Worm (Caenorhabditis elegans) whole organism, midembryonic: ENCODE results near the gene sodh-2.

ENCODE experiments used
- T22C8.4 ChIP-seq: fragments of 200-800 bp; sonication (Bioruptor generic); IDR thresholded peaks from 2 replicates; pipeline ENCODE4 v1.3.6; 2022; ENCODE audit warnings: missing genetic modification characterization, missing compliant biosample characterization
- cog-1 ChIP-seq: sonication (generic microtip); optimal IDR thresholded peaks from 2 replicates; lab custom pipeline; 2016; ENCODE audit warnings: missing genetic modification characterization, missing compliant biosample characterization
- flt-1 ChIP-seq: fragments of 200-800 bp; sonication (Bioruptor generic); IDR thresholded peaks from 2 replicates; pipeline ENCODE4 v1.3.6; 2022; ENCODE audit warnings: missing genetic modification characterization, missing compliant biosample characterization
- klf-2 ChIP-seq: fragments of 200-800 bp; sonication (Bioruptor generic); conservative IDR thresholded peaks from 2 replicates; pipeline ENCODE4 v1.3.6; 2022; ENCODE audit warnings: missing genetic modification reagents, missing genetic modification characterization, missing compliant biosample characterization
- med-1 ChIP-seq: sonication (generic microtip); optimal IDR thresholded peaks from 2 replicates; lab custom pipeline; 2017; ENCODE audit warnings: missing genetic modification characterization, mild to moderate bottlenecking, missing compliant biosample characterization, antibody characterized with exemption, missing genetic modification reagents; ENCODE audit not compliant: insufficient read depth
- ref-1 ChIP-seq: fragments of 200-800 bp; sonication (Bioruptor generic); conservative IDR thresholded peaks from 2 replicates; pipeline ENCODE4 v1.3.6; 2022; ENCODE audit warnings: missing genetic modification reagents, missing genetic modification characterization, missing compliant biosample characterization
- tab-1 ChIP-seq: fragments of 200-800 bp; sonication (Bioruptor generic); IDR thresholded peaks from 2 replicates; pipeline ENCODE4 v1.3.6; 2022; ENCODE audit warnings: missing genetic modification characterization, missing compliant biosample characterization
- ztf-23 ChIP-seq: fragments of 200-800 bp; sonication (Bioruptor generic); IDR thresholded peaks from 2 replicates; pipeline ENCODE4 v1.3.6; 2022; ENCODE audit warnings: missing genetic modification reagents, missing genetic modification characterization, missing compliant biosample characterization
- ztf-29 ChIP-seq: fragments of 200-800 bp; sonication (Bioruptor generic); IDR thresholded peaks from 2 replicates; pipeline ENCODE4 v1.3.6; 2022; ENCODE audit warnings: missing genetic modification reagents, missing genetic modification characterization, missing compliant biosample characterization

sodh-2 gene

ce11 chrV:11891143-11891862 lies at the start of gene sodh-2, which contains the start of gene srx-76:
Gene sodh-2, minus strand, starts transcription at chrV:11891243.
Gene srx-76, plus strand, starts transcription at chrV:11891812.
- TF ChIP-seq T22C8.4 (GFP tag; lab: Robert Waterston, UW) (no peak), tab-1 (GFP tag; lab: Robert Waterston, UW) (no peak), med-1 (GFP tag; lab: Kevin White, UChicago) (no peak), ref-1 (no peak), klf-2 (GFP tag; lab: Robert Waterston, UW) (no peak), ztf-29 (GFP tag; lab: Robert Waterston, UW) (no peak), cog-1 (no peak), ztf-23 (no peak)

- TF ChIP-seq flt-1 (GFP tag; lab: Robert Waterston, UW) (no peak), med-1 (GFP tag; lab: Kevin White, UChicago) (no peak), tab-1 (GFP tag; lab: Robert Waterston, UW) (no peak), cog-1 (no peak), ref-1 (no peak), klf-2 (GFP tag; lab: Robert Waterston, UW) (no peak), ztf-23 (no peak), ztf-29 (GFP tag; lab: Robert Waterston, UW) (no peak), T22C8.4 (GFP tag; lab: Robert Waterston, UW) (no peak)
Measured at ce11 chrV:11940329-11940728, 49.3 kb upstream of the sodh-2 start.

- TF ChIP-seq klf-2 (GFP tag; lab: Robert Waterston, UW) = no peak
- TF ChIP-seq tab-1 (GFP tag; lab: Robert Waterston, UW) = no peak
- no peak for TF ChIP-seq ref-1
- TF ChIP-seq ztf-29 (GFP tag; lab: Robert Waterston, UW) = no peak
- TF ChIP-seq cog-1 = no peak
- no peak for TF ChIP-seq flt-1 (GFP tag; lab: Robert Waterston, UW)
- TF ChIP-seq med-1 (GFP tag; lab: Kevin White, UChicago) = no peak
- TF ChIP-seq T22C8.4 (GFP tag; lab: Robert Waterston, UW) = no peak
- no peak for TF ChIP-seq ztf-23
Measured at ce11 chrV:11937710-11938109, 46.7 kb upstream of the sodh-2 start, which contains the start of gene gpla-1. Gene gpla-1, minus strand, starts transcription at chrV:11937810.

ce11 chrV:11934848-11935247 lies 43.8 kb upstream of the sodh-2 start, which contains the start of gene F58H1.8:
Gene F58H1.8, plus strand, starts transcription at chrV:11935148.
- TF ChIP-seq cog-1 (no peak), T22C8.4 (GFP tag; lab: Robert Waterston, UW) (no peak), klf-2 (GFP tag; lab: Robert Waterston, UW) (no peak), ref-1 (no peak), flt-1 (GFP tag; lab: Robert Waterston, UW) (no peak), med-1 (GFP tag; lab: Kevin White, UChicago) (no peak), tab-1 (GFP tag; lab: Robert Waterston, UW) (no peak), ztf-23 (no peak), ztf-29 (GFP tag; lab: Robert Waterston, UW) (no peak)

ce11 chrV:11933196-11934028 lies 42.4 kb upstream of the sodh-2 start, which contains the start of the genes aman-2 and F58H1.3:
Gene aman-2, minus strand, starts transcription at chrV:11933246.
Gene F58H1.3, plus strand, starts transcription at chrV:11933978.
- TF ChIP-seq cog-1 (peak; percentile 81), tab-1 (GFP tag; lab: Robert Waterston, UW) (no peak), ztf-23 (peak; percentile 78), flt-1 (GFP tag; lab: Robert Waterston, UW) (no peak)

- no peak for TF ChIP-seq flt-1 (GFP tag; lab: Robert Waterston, UW)
- no peak for TF ChIP-seq tab-1 (GFP tag; lab: Robert Waterston, UW)
- no peak for TF ChIP-seq klf-2 (GFP tag; lab: Robert Waterston, UW)
- no peak for TF ChIP-seq ztf-23
- TF ChIP-seq ref-1 = no peak
- TF ChIP-seq ztf-29 (GFP tag; lab: Robert Waterston, UW) = no peak
- TF ChIP-seq T22C8.4 (GFP tag; lab: Robert Waterston, UW) = no peak
Measured at ce11 chrV:11929046-11929590, 38.1 kb upstream of the sodh-2 start, which contains the start of gene F58H1.2. Gene F58H1.2, plus strand, starts transcription at chrV:11929096.

ce11 chrV:11927346-11927745 lies 36.3 kb upstream of the sodh-2 start, which contains the start of gene osm-6:
Gene osm-6, minus strand, starts transcription at chrV:11927446.
- TF ChIP-seq ztf-29 (GFP tag; lab: Robert Waterston, UW) = no peak
- no peak for TF ChIP-seq med-1 (GFP tag; lab: Kevin White, UChicago)
- no peak for TF ChIP-seq T22C8.4 (GFP tag; lab: Robert Waterston, UW)
- no peak for TF ChIP-seq ztf-23

ce11 chrV:11921689-11922517 lies 30.9 kb upstream of the sodh-2 start:
- TF ChIP-seq ztf-23 (no peak), klf-2 (GFP tag; lab: Robert Waterston, UW) (no peak), med-1 (GFP tag; lab: Kevin White, UChicago) (no peak), tab-1 (GFP tag; lab: Robert Waterston, UW) (no peak), T22C8.4 (GFP tag; lab: Robert Waterston, UW) (no peak), flt-1 (GFP tag; lab: Robert Waterston, UW) (no peak), ztf-29 (GFP tag; lab: Robert Waterston, UW) (no peak), cog-1 (no peak), ref-1 (no peak)
